Fruit fly (Drosophila melanogaster) whole organism, embryonic: ENCODE measurements around the gene GXIVsPLA2.

ENCODE experiments used
- Abd-B ChIP-seq: fragments of 200-800 bp; sonication (Bioruptor generic); optimal IDR thresholded peaks from 2 replicates; lab custom pipeline; 2018; ENCODE audit warnings: missing biosample characterization, mild to moderate bottlenecking, missing genetic modification characterization, moderate library complexity
- CG10267 ChIP-seq: fragments of 200-800 bp; sonication (Bioruptor generic); optimal IDR thresholded peaks from 2 replicates; lab custom pipeline; 2018; ENCODE audit warnings: missing biosample characterization, mild to moderate bottlenecking, missing genetic modification characterization, moderate library complexity
- CG12659 ChIP-seq: fragments of 200-800 bp; sonication (Bioruptor generic); optimal IDR thresholded peaks from 3 replicates; lab custom pipeline; 2017; ENCODE audit warnings: mild to moderate bottlenecking, missing biosample characterization, missing genetic modification reagents, missing genetic modification characterization
- CG12744 ChIP-seq: fragments of 200-800 bp; sonication (Bioruptor generic); optimal IDR thresholded peaks from 2 replicates; lab custom pipeline; 2016; ENCODE audit warnings: missing biosample characterization, missing genetic modification characterization
- CG13424 ChIP-seq: fragments of 200-800 bp; sonication (Bioruptor generic); optimal IDR thresholded peaks from 2 replicates; lab custom pipeline; 2019; ENCODE audit warnings: missing biosample characterization, mild to moderate bottlenecking, missing genetic modification characterization, moderate library complexity
- CG15514 ChIP-seq: fragments of 200-800 bp; sonication (Bioruptor generic); optimal IDR thresholded peaks from 3 replicates; lab custom pipeline; 2017; ENCODE audit warnings: missing biosample characterization, missing genetic modification characterization, mild to moderate bottlenecking, moderate library complexity, missing genetic modification reagents
- CG17385 ChIP-seq: fragments of 200-800 bp; sonication (Bioruptor generic); optimal IDR thresholded peaks from 3 replicates; lab custom pipeline; 2018; ENCODE audit warnings: missing biosample characterization, mild to moderate bottlenecking, missing genetic modification characterization
- CG2116 ChIP-seq: fragments of 200-800 bp; sonication (Bioruptor generic); optimal IDR thresholded peaks from 3 replicates; lab custom pipeline; 2018; ENCODE audit warnings: missing biosample characterization, mild to moderate bottlenecking, missing genetic modification characterization
- CG2199 ChIP-seq: fragments of 200-800 bp; sonication (Bioruptor generic); IDR thresholded peaks from 3 replicates; pipeline ENCODE4 v1.3.6; 2022; ENCODE audit warnings: missing biosample characterization, missing genetic modification characterization
- CG2712 ChIP-seq: fragments of 200-800 bp; optimal IDR thresholded peaks from 3 replicates; lab custom pipeline; 2019; ENCODE audit warnings: missing biosample characterization, mild to moderate bottlenecking, missing genetic modification characterization, moderate library complexity
- CG5953 ChIP-seq: fragments of 200-800 bp; sonication (Bioruptor generic); IDR thresholded peaks from 2 replicates; pipeline ENCODE4 v1.3.6; 2022; ENCODE audit warnings: missing biosample characterization, missing genetic modification characterization
- CG7357 ChIP-seq: fragments of 200-800 bp; sonication (Bioruptor generic); IDR thresholded peaks from 3 replicates; pipeline ENCODE4 v1.3.6; 2022; ENCODE audit warnings: missing biosample characterization, missing genetic modification characterization
- CG9817 ChIP-seq: fragments of 200-800 bp; sonication (Bioruptor generic); optimal IDR thresholded peaks from 2 replicates; lab custom pipeline; 2018; ENCODE audit warnings: missing biosample characterization, mild to moderate bottlenecking, missing genetic modification characterization, moderate library complexity
- D ChIP-seq, 2 experiments: fragments of 200-800 bp in 1 of 2; fragments of >200 bp in 1 of 2; sonication (Bioruptor generic) in 1 of 2; optimal IDR thresholded peaks; 2 replicates in 1 of 2; 3 replicates in 1 of 2; lab custom pipeline; 2017; ENCODE audit warnings: mild to moderate bottlenecking in 1 of 2, missing biosample characterization in 1 of 2, missing genetic modification characterization in 1 of 2, missing genetic modification reagents in 1 of 2
- E2f1 ChIP-seq: fragments of 200-800 bp; sonication (Bioruptor generic); IDR thresholded peaks from 2 replicates; pipeline ENCODE4 v1.3.6; 2022; ENCODE audit warnings: missing biosample characterization, missing genetic modification characterization
- Ets65A ChIP-seq: fragments of 200-800 bp; sonication (Bioruptor generic); peaks from one replicate; lab custom pipeline; 2016; ENCODE audit warnings: missing biosample characterization, missing genetic modification characterization
- GATAe ChIP-seq: fragments of 200-800 bp; sonication (Bioruptor generic); conservative IDR thresholded peaks from 2 replicates; pipeline ENCODE4 v1.3.6; 2022; ENCODE audit warnings: missing biosample characterization, missing genetic modification characterization
- Gug ChIP-seq: fragments of 200-800 bp; sonication (Bioruptor generic); IDR thresholded peaks from 4 replicates; pipeline ENCODE4 v1.3.6; 2022; ENCODE audit warnings: missing biosample characterization, missing genetic modification characterization
- HLH54F ChIP-seq: fragments of 200-800 bp; sonication (Bioruptor generic); optimal IDR thresholded peaks from 3 replicates; lab custom pipeline; 2016; ENCODE audit warnings: missing biosample characterization, missing genetic modification characterization
- Hr39 ChIP-seq: fragments of >200 bp; optimal IDR thresholded peaks from 2 replicates; lab custom pipeline; 2017
- Lhr ChIP-seq: fragments of 200-800 bp; sonication (Bioruptor generic); optimal IDR thresholded peaks from 3 replicates; lab custom pipeline; 2017; ENCODE audit warnings: mild to moderate bottlenecking, missing biosample characterization, missing genetic modification reagents, missing genetic modification characterization
- MTF-1 ChIP-seq: fragments of 200-800 bp; sonication (Bioruptor generic); optimal IDR thresholded peaks from 2 replicates; lab custom pipeline; 2018; ENCODE audit warnings: missing biosample characterization, mild to moderate bottlenecking, missing genetic modification characterization, borderline replicate concordance
- Meics ChIP-seq: fragments of 200-800 bp; sonication (Bioruptor generic); optimal IDR thresholded peaks from 2 replicates; lab custom pipeline; 2017; ENCODE audit warnings: missing biosample characterization, mild to moderate bottlenecking, missing genetic modification characterization
- NfI ChIP-seq: fragments of 200-800 bp; sonication (Bioruptor generic); optimal IDR thresholded peaks from 3 replicates; lab custom pipeline; 2018; ENCODE audit warnings: missing biosample characterization, mild to moderate bottlenecking, missing genetic modification characterization, moderate library complexity
- Oli ChIP-seq: fragments of 200-800 bp; sonication (Bioruptor generic); optimal IDR thresholded peaks from 2 replicates; lab custom pipeline; 2018; ENCODE audit warnings: missing biosample characterization, mild to moderate bottlenecking, missing genetic modification characterization, moderate library complexity
- PHDP ChIP-seq: fragments of 200-800 bp; sonication (Bioruptor generic); optimal IDR thresholded peaks from 3 replicates; lab custom pipeline; 2018; ENCODE audit warnings: missing biosample characterization, mild to moderate bottlenecking, missing genetic modification characterization, moderate library complexity
- Sox102F ChIP-seq: fragments of 200-800 bp; sonication (Bioruptor generic); optimal IDR thresholded peaks from 2 replicates; lab custom pipeline; 2018; ENCODE audit warnings: missing biosample characterization, mild to moderate bottlenecking, missing genetic modification characterization, moderate library complexity
- Spps ChIP-seq: fragments of 200-800 bp; sonication (Bioruptor generic); optimal IDR thresholded peaks from 2 replicates; lab custom pipeline; 2018; ENCODE audit warnings: missing biosample characterization, mild to moderate bottlenecking, missing genetic modification characterization
- Vsx1 ChIP-seq: fragments of 200-800 bp; sonication (Bioruptor generic); optimal IDR thresholded peaks from 2 replicates; lab custom pipeline; 2017; ENCODE audit warnings: missing biosample characterization, mild to moderate bottlenecking, missing genetic modification characterization, missing genetic modification reagents
- bcd ChIP-seq: fragments of 200-800 bp; sonication (Bioruptor generic); optimal IDR thresholded peaks from 2 replicates; lab custom pipeline; 2017; ENCODE audit warnings: missing biosample characterization, mild to moderate bottlenecking, missing genetic modification characterization
- bowl ChIP-seq: fragments of 200-800 bp; sonication (Bioruptor generic); IDR thresholded peaks from 2 replicates; pipeline ENCODE4 v1.3.6; 2022; ENCODE audit warnings: missing biosample characterization, missing genetic modification characterization
- chn ChIP-seq: fragments of 200-800 bp; sonication (Bioruptor generic); optimal IDR thresholded peaks from 2 replicates; lab custom pipeline; 2016; ENCODE audit warnings: missing biosample characterization, missing genetic modification characterization
- croc ChIP-seq: fragments of 200-800 bp; sonication (Bioruptor generic); conservative IDR thresholded peaks from 3 replicates; pipeline ENCODE4 v1.3.6; 2022; ENCODE audit warnings: missing biosample characterization, missing genetic modification characterization
- dmrt99B ChIP-seq: fragments of 200-800 bp; sonication (Bioruptor generic); optimal IDR thresholded peaks from 2 replicates; lab custom pipeline; 2018; ENCODE audit warnings: missing biosample characterization, mild to moderate bottlenecking, missing genetic modification characterization, moderate library complexity
- dpn ChIP-seq, 2 experiments: fragments of 200-800 bp; sonication (Bioruptor generic); optimal IDR thresholded peaks; 3 replicates each; lab custom pipeline; 2016; ENCODE audit warnings: missing biosample characterization in 2 of 2, missing genetic modification characterization in 2 of 2
- exex ChIP-seq: fragments of 200-800 bp; sonication (Bioruptor generic); optimal IDR thresholded peaks from 4 replicates; lab custom pipeline; 2018; ENCODE audit warnings: missing biosample characterization, mild to moderate bottlenecking, missing genetic modification characterization, moderate library complexity
- ind ChIP-seq: fragments of 200-800 bp; sonication (Bioruptor generic); optimal IDR thresholded peaks from 3 replicates; lab custom pipeline; 2016; ENCODE audit warnings: missing biosample characterization, missing genetic modification characterization
- jumu ChIP-seq: fragments of 200-800 bp; sonication (Bioruptor generic); optimal IDR thresholded peaks from 3 replicates; lab custom pipeline; 2016; ENCODE audit warnings: missing biosample characterization, missing genetic modification characterization
- lov ChIP-seq, 2 experiments: fragments of 200-800 bp in 1 of 2; fragments of >200 bp in 1 of 2; sonication (Bioruptor generic) in 1 of 2; IDR thresholded peaks in 1 of 2; optimal IDR thresholded peaks in 1 of 2; 2 replicates in 1 of 2; 3 replicates in 1 of 2; pipeline versions ENCODE4 v1.3.6 to Lab custom; 2017 to 2022; ENCODE audit warnings: missing biosample characterization in 1 of 2, missing genetic modification characterization in 1 of 2
- nerfin-1 ChIP-seq: fragments of 200-800 bp; sonication (Bioruptor generic); optimal IDR thresholded peaks from 3 replicates; lab custom pipeline; 2019; ENCODE audit warnings: missing biosample characterization, mild to moderate bottlenecking, missing genetic modification characterization, moderate library complexity
- phol ChIP-seq: fragments of 200-800 bp; sonication (Bioruptor generic); optimal IDR thresholded peaks from 3 replicates; lab custom pipeline; 2018; ENCODE audit warnings: missing biosample characterization, mild to moderate bottlenecking, missing genetic modification characterization, moderate library complexity
- pros ChIP-seq: fragments of 200-800 bp; sonication (Bioruptor generic); optimal IDR thresholded peaks from 3 replicates; lab custom pipeline; 2019; ENCODE audit warnings: missing biosample characterization, mild to moderate bottlenecking, missing genetic modification characterization, moderate library complexity
- repo ChIP-seq: fragments of 200-800 bp; sonication (Bioruptor generic); optimal IDR thresholded peaks from 2 replicates; lab custom pipeline; 2016; ENCODE audit warnings: missing biosample characterization, missing genetic modification characterization
- scrt ChIP-seq: fragments of 200-800 bp; sonication (Bioruptor generic); optimal IDR thresholded peaks from 2 replicates; lab custom pipeline; 2018; ENCODE audit warnings: missing biosample characterization, mild to moderate bottlenecking, missing genetic modification characterization, moderate library complexity
- so ChIP-seq: fragments of 200-800 bp; sonication (Bioruptor generic); IDR thresholded peaks from 3 replicates; pipeline ENCODE4 v1.3.6; 2022; ENCODE audit warnings: missing biosample characterization, missing genetic modification characterization
- stc ChIP-seq: fragments of 200-800 bp; sonication (Bioruptor generic); IDR thresholded peaks from 2 replicates; pipeline ENCODE4 v1.3.6; 2022; ENCODE audit warnings: missing biosample characterization, missing genetic modification characterization
- tll ChIP-seq, 2 experiments: fragments of 200-800 bp in 1 of 2; fragments of >200 bp in 1 of 2; sonication (Bioruptor generic) in 1 of 2; optimal IDR thresholded peaks; 2 replicates each; lab custom pipeline; 2017 to 2019; ENCODE audit warnings: missing biosample characterization in 2 of 2, missing genetic modification characterization in 2 of 2, mild to moderate bottlenecking in 1 of 2, moderate library complexity in 1 of 2
- twi ChIP-seq: fragments of 200-800 bp; optimal IDR thresholded peaks from 2 replicates; lab custom pipeline; 2019; ENCODE audit warnings: missing biosample characterization, mild to moderate bottlenecking, missing genetic modification characterization, moderate library complexity
- unpg ChIP-seq: fragments of 200-800 bp; sonication (Bioruptor generic); optimal IDR thresholded peaks from 3 replicates; lab custom pipeline; 2018; ENCODE audit warnings: missing biosample characterization, mild to moderate bottlenecking, missing genetic modification characterization, moderate library complexity
- wdn ChIP-seq: fragments of 200-800 bp; sonication (Bioruptor generic); IDR thresholded peaks from 2 replicates; pipeline ENCODE4 v1.3.6; 2022; ENCODE audit warnings: missing biosample characterization, missing genetic modification characterization

The GXIVsPLA2 gene

dm6 chr3L:15923352-15923751 lies 31.5 kb upstream of the GXIVsPLA2 start (continued):
- TF ChIP-seq Oli (tag; lab: Kevin White, UChicago): peak; percentile 42
- no peak for TF ChIP-seq wdn (GFP tag; lab: Robert Waterston, UW)
- no peak for TF ChIP-seq Spps (tag; lab: Kevin White, UChicago)
- TF ChIP-seq bcd: no peak
- peak; percentile 15 for TF ChIP-seq CG12659
- no peak for TF ChIP-seq tll (GFP tag; optimal IDR thresholded peaks at IDR 0.05; lab: Kevin White, UChicago)
- TF ChIP-seq stc (GFP tag; lab: Robert Waterston, UW): peak; percentile 53; the same call in 1 of the 2 replicates
- TF ChIP-seq CG9817: peak; percentile 3
- no peak for TF ChIP-seq twi (tag; lab: Kevin White, UChicago)
- TF ChIP-seq CG13424 (tag; lab: Kevin White, UChicago): peak; percentile 53
- no peak for TF ChIP-seq GATAe
- no peak for TF ChIP-seq chn (GFP tag; lab: Kevin White, UChicago)
- TF ChIP-seq HLH54F (GFP tag; lab: Kevin White, UChicago): no peak
- no peak for TF ChIP-seq Vsx1
- TF ChIP-seq Abd-B (GFP tag; lab: Kevin White, UChicago): peak; percentile 1
- no peak for TF ChIP-seq jumu (GFP tag; lab: Kevin White, UChicago)
- peak; percentile 14 for TF ChIP-seq nerfin-1
- no peak for TF ChIP-seq CG7357 (GFP tag; lab: Robert Waterston, UW)
- TF ChIP-seq CG12744 (GFP tag; lab: Kevin White, UChicago): no peak
- TF ChIP-seq dmrt99B: peak; percentile 70
- peak; percentile 53 for TF ChIP-seq phol (tag; lab: Kevin White, UChicago)
- no peak for TF ChIP-seq Gug (GFP tag; lab: Robert Waterston, UW)
- TF ChIP-seq CG2199 (GFP tag; lab: Robert Waterston, UW): no peak
- no peak for TF ChIP-seq Hr39 (lab: Kevin White, UChicago)
- no peak for TF ChIP-seq CG5953 (GFP tag; lab: Robert Waterston, UW)
- TF ChIP-seq unpg (GFP tag; lab: Kevin White, UChicago): peak; percentile 48
- TF ChIP-seq Ets65A (GFP tag; lab: Kevin White, UChicago): no peak
- TF ChIP-seq Meics (GFP tag; lab: Kevin White, UChicago): peak; percentile 49
- peak; percentile 46 for TF ChIP-seq PHDP (tag; lab: Kevin White, UChicago)
- no peak for TF ChIP-seq repo (GFP tag; lab: Kevin White, UChicago)
- no peak for TF ChIP-seq lov (optimal IDR thresholded peaks at IDR 0.05; lab: Kevin White, UChicago)
- TF ChIP-seq lov (GFP tag; IDR thresholded peaks at IDR 0.05; lab: Robert Waterston, UW): no peak
- TF ChIP-seq CG10267: peak; percentile 36
- peak; percentile 22 for TF ChIP-seq scrt (GFP tag; lab: Kevin White, UChicago)
- TF ChIP-seq D (optimal IDR thresholded peaks at IDR 0.05; lab: Kevin White, UChicago): no peak
- peak; percentile 21 for TF ChIP-seq D (GFP tag; optimal IDR thresholded peaks at IDR 0.05; lab: Kevin White, UChicago)
- no peak for TF ChIP-seq so (GFP tag; lab: Robert Waterston, UW)
- peak; percentile 35 for TF ChIP-seq NfI
- no peak for TF ChIP-seq exex (tag; lab: Kevin White, UChicago)
- TF ChIP-seq CG15514 (GFP tag; lab: Kevin White, UChicago): peak; percentile 16
- TF ChIP-seq CG2712: peak; percentile 59
- peak; percentile 21 for TF ChIP-seq ind (GFP tag; lab: Kevin White, UChicago)
- TF ChIP-seq dpn (GFP tag; optimal IDR thresholded peaks at IDR 0.05; lab: Kevin White, UChicago): peak; percentile 9 to 23
- no peak for TF ChIP-seq croc (GFP tag; lab: Robert Waterston, UW)
- TF ChIP-seq pros (GFP tag; lab: Kevin White, UChicago): no peak
- TF ChIP-seq CG17385 (GFP tag; lab: Kevin White, UChicago): peak; percentile 36
- TF ChIP-seq Sox102F: peak; percentile 47
- peak; percentile 33; the same call in 1 of the 2 replicates for TF ChIP-seq E2f1 (GFP tag; lab: Robert Waterston, UW)
- TF ChIP-seq Lhr (GFP tag; lab: Kevin White, UChicago): no peak
- TF ChIP-seq CG2116 (GFP tag; lab: Kevin White, UChicago): no peak
- TF ChIP-seq MTF-1 (GFP tag; lab: Kevin White, UChicago): no peak
- TF ChIP-seq bowl (GFP tag; lab: Robert Waterston, UW): no peak
